Fruit fly (Drosophila melanogaster) whole organism, embryonic: ENCODE results near the gene cmet.

Source experiments
- CG11085 ChIP-seq: fragments of 200-800 bp; sonication (Bioruptor generic); IDR thresholded peaks from 2 replicates; pipeline ENCODE4 v1.3.6; 2022; ENCODE audit warnings: missing biosample characterization, missing genetic modification characterization
- CG15514 ChIP-seq: fragments of 200-800 bp; sonication (Bioruptor generic); optimal IDR thresholded peaks from 3 replicates; lab custom pipeline; 2017; ENCODE audit warnings: missing biosample characterization, missing genetic modification characterization, mild to moderate bottlenecking, moderate library complexity, missing genetic modification reagents
- CG16863 ChIP-seq: fragments of 200-800 bp; sonication (Bioruptor generic); optimal IDR thresholded peaks from 3 replicates; lab custom pipeline; 2016; ENCODE audit warnings: missing biosample characterization, missing genetic modification characterization
- Chrac-16 ChIP-seq: fragments of 200-800 bp; sonication (Bioruptor generic); optimal IDR thresholded peaks from 3 replicates; lab custom pipeline; 2016; ENCODE audit warnings: missing biosample characterization, missing genetic modification characterization
- Drgx ChIP-seq: fragments of 200-800 bp; sonication (Bioruptor generic); IDR thresholded peaks from 2 replicates; pipeline ENCODE4 v1.3.6; 2022; ENCODE audit warnings: missing biosample characterization, missing genetic modification characterization
- Hmx ChIP-seq: fragments of 200-800 bp; sonication (Bioruptor generic); optimal IDR thresholded peaks from 2 replicates; lab custom pipeline; 2016; ENCODE audit warnings: missing biosample characterization, missing genetic modification characterization
- Taf1 ChIP-seq: fragments of 200-800 bp; sonication (Bioruptor generic); IDR thresholded peaks from 2 replicates; pipeline ENCODE4 v1.3.6; 2022; ENCODE audit warnings: missing biosample characterization, missing genetic modification characterization
- caup ChIP-seq: fragments of 200-800 bp; sonication (Bioruptor generic); optimal IDR thresholded peaks from 3 replicates; lab custom pipeline; 2017; ENCODE audit warnings: missing biosample characterization, mild to moderate bottlenecking, missing genetic modification characterization, moderate library complexity; ENCODE audit not compliant: severe bottlenecking
- crc ChIP-seq: fragments of 200-800 bp; sonication (Bioruptor generic); optimal IDR thresholded peaks from 2 replicates; lab custom pipeline; 2016; ENCODE audit warnings: missing biosample characterization, missing genetic modification characterization
- exex ChIP-seq: fragments of 200-800 bp; sonication (Bioruptor generic); optimal IDR thresholded peaks from 4 replicates; lab custom pipeline; 2018; ENCODE audit warnings: missing biosample characterization, mild to moderate bottlenecking, missing genetic modification characterization, moderate library complexity
- h ChIP-seq: fragments of >200 bp; optimal IDR thresholded peaks from 2 replicates; lab custom pipeline; 2017
- p53 ChIP-seq: fragments of 200-800 bp; sonication (Bioruptor generic); optimal IDR thresholded peaks from 2 replicates; lab custom pipeline; 2016; ENCODE audit warnings: missing biosample characterization, missing genetic modification characterization
- psq ChIP-seq: fragments of 200-800 bp; sonication (Bioruptor generic); optimal IDR thresholded peaks from 2 replicates; lab custom pipeline; 2017; ENCODE audit warnings: missing biosample characterization, missing genetic modification characterization
- sna ChIP-seq: fragments of 200-800 bp; sonication (Bioruptor generic); IDR thresholded peaks from 2 replicates; pipeline ENCODE4 v1.3.6; 2022; ENCODE audit warnings: missing biosample characterization, missing genetic modification characterization; ENCODE audit not compliant: partially characterized antibody

- TF ChIP-seq psq (GFP tag; lab: Kevin White, UChicago) = no peak
- no peak for TF ChIP-seq CG16863 (GFP tag; lab: Kevin White, UChicago)
- no peak for TF ChIP-seq caup
- no peak for TF ChIP-seq CG11085 (GFP tag; lab: Robert Waterston, UW)
- no peak for TF ChIP-seq Taf1
- TF ChIP-seq Drgx (GFP tag; lab: Robert Waterston, UW) = no peak
- no peak for TF ChIP-seq Chrac-16 (GFP tag; lab: Kevin White, UChicago)
- TF ChIP-seq crc (GFP tag; lab: Kevin White, UChicago) = no peak
- TF ChIP-seq exex (tag; lab: Kevin White, UChicago) = no peak
- TF ChIP-seq h (lab: Kevin White, UChicago) = no peak
- no peak for TF ChIP-seq Hmx (GFP tag; lab: Kevin White, UChicago)
- no peak for TF ChIP-seq CG15514 (GFP tag; lab: Kevin White, UChicago)
- TF ChIP-seq sna (GFP tag; lab: Robert Waterston, UW) = no peak
- no peak for TF ChIP-seq p53 (GFP tag; lab: Kevin White, UChicago)
These were observed 33.7 kb upstream of the cmet start for dm6 chr2L:11302507-11302906.
